Worm (Caenorhabditis elegans) whole organism, L1 larva: ENCODE data around the gene aex-4.
A peak's percentile ranks its signal among the peaks of the same experiment; 100 is the strongest.

Source experiments
- ceh-88 ChIP-seq: fragments of 200-800 bp; sonication (Bioruptor generic); IDR thresholded peaks from 2 replicates; pipeline ENCODE4 v1.3.6; 2022; ENCODE audit warnings: missing genetic modification characterization, missing compliant biosample characterization
- egl-27 ChIP-seq, 2 experiments: fragments of 150-350 bp in 1 of 2; sonication (generic microtip); optimal IDR thresholded peaks; 3 replicates each; lab custom pipeline; 2017 to 2018; ENCODE audit warnings: missing biosample characterization in 2 of 2, missing genetic modification characterization in 2 of 2, missing genetic modification reagents in 2 of 2
- fkh-8 ChIP-seq: sonication (generic microtip); optimal IDR thresholded peaks from 2 replicates; lab custom pipeline; 2016; ENCODE audit warnings: mild to moderate bottlenecking, missing genetic modification characterization, missing compliant biosample characterization
- fos-1 ChIP-seq: fragments of 150-350 bp; optimal IDR thresholded peaks from 2 replicates; lab custom pipeline; 2014; ENCODE audit warnings: missing biosample characterization, missing genetic modification characterization
- lin-14 ChIP-seq: fragments of 200-800 bp; sonication (Bioruptor generic); optimal IDR thresholded peaks from 2 replicates; lab custom pipeline; 2018; ENCODE audit warnings: mild to moderate bottlenecking, missing genetic modification characterization, moderate library complexity, missing compliant biosample characterization
- lin-15B ChIP-seq: fragments of 150-350 bp; sonication (generic microtip); optimal IDR thresholded peaks from 3 replicates; lab custom pipeline; 2014; ENCODE audit warnings: missing biosample characterization, missing genetic modification characterization
- lir-3 ChIP-seq: sonication (generic microtip); optimal IDR thresholded peaks from 2 replicates; lab custom pipeline; 2016; ENCODE audit warnings: mild to moderate bottlenecking, missing genetic modification characterization, moderate library complexity, missing compliant biosample characterization; ENCODE audit not compliant: poor library complexity
- mdl-1 ChIP-seq, 2 experiments: fragments of 150-350 bp; optimal IDR thresholded peaks; 2 replicates each; lab custom pipeline; 2014 to 2017; ENCODE audit warnings: missing biosample characterization in 2 of 2, missing genetic modification characterization in 2 of 2, inconsistent platforms in 1 of 2
- nhr-11 ChIP-seq: fragments of 150-350 bp; optimal IDR thresholded peaks from 2 replicates; lab custom pipeline; 2014; ENCODE audit warnings: missing biosample characterization, missing genetic modification characterization
- sox-4 ChIP-seq: sonication (generic microtip); optimal IDR thresholded peaks from 2 replicates; lab custom pipeline; 2016; ENCODE audit warnings: missing genetic modification characterization, missing compliant biosample characterization
- unc-62 ChIP-seq: fragments of 150-350 bp; optimal IDR thresholded peaks from 2 replicates; lab custom pipeline; 2014; ENCODE audit warnings: missing biosample characterization, missing genetic modification reagents, missing genetic modification characterization

ce11 chrX:3680544-3681214, 48.4 kb upstream of the aex-4 start, which contains the start of gene tsp-17:
- peak; percentile 37 for TF ChIP-seq lin-14 (GFP tag; lab: Kevin White, UChicago)
- no peak for TF ChIP-seq unc-62 (GFP tag; lab: Kevin White, UChicago)
- TF ChIP-seq lin-15B (tag; lab: Kevin White, UChicago) = no peak
- peak in 1 of 2 experiments; percentile 13 for TF ChIP-seq mdl-1 (tag; optimal IDR thresholded peaks at IDR 0.05; lab: Kevin White, UChicago)
- no peak for TF ChIP-seq sox-4 (tag; lab: Kevin White, UChicago)
- TF ChIP-seq lir-3 (tag; lab: Kevin White, UChicago) = no peak
- TF ChIP-seq egl-27 (tag; optimal IDR thresholded peaks at IDR 0.05; lab: Kevin White, UChicago) = no peak
- no peak for TF ChIP-seq fkh-8 (tag; lab: Kevin White, UChicago)
- TF ChIP-seq fos-1 (tag; lab: Kevin White, UChicago) = no peak
- no peak for TF ChIP-seq ceh-88 (GFP tag; lab: Robert Waterston, UW)
- TF ChIP-seq nhr-11 = no peak
